Worm (Caenorhabditis elegans): ENCODE measurements around the gene dod-21.

- TF ChIP-seq aptf-2 (GFP tag; conservative IDR thresholded peaks at IDR 0.05) (no peak), snpc-4 (GFP tag; optimal IDR thresholded peaks at IDR 0.05) (no peak), snpc-4 (tag; optimal IDR thresholded peaks at IDR 0.05) (no peak), F49E8.2 (tag; optimal IDR thresholded peaks at IDR 0.05; ENCODE audit: insufficient read depth) (no peak), let-526 (GFP tag; IDR thresholded peaks at IDR 0.05) (no peak), B0336.3 (GFP tag; IDR thresholded peaks at IDR 0.05) (no peak), snpc-1.3 (tag; optimal IDR thresholded peaks at IDR 0.05; ENCODE audit: insufficient read depth) (no peak), ets-4 (GFP tag; optimal IDR thresholded peaks at IDR 0.05) (no peak), lin-54 (GFP tag; optimal IDR thresholded peaks at IDR 0.05) (no peak)
Measured at ce11 chrIV:12890445-12890844, 46.1 kb upstream of the dod-21 start, which contains the start of gene K08D8.6.
